Fruit fly (Drosophila melanogaster): Measurements from ENCODE around the gene CG9270.

Gene CG9270

dm6 chr2L:20907995-20908654, 25.8 kb downstream of the CG9270 start:
- TF ChIP-seq woc (GFP tag; optimal IDR thresholded peaks at IDR 0.05) (no peak), HLH106 (tag; optimal IDR thresholded peaks at IDR 0.05) (no peak), CrebA (GFP tag; optimal IDR thresholded peaks at IDR 0.05; ENCODE audit: borderline replicate concordance) (no peak), Dfd (GFP tag; optimal IDR thresholded peaks at IDR 0.05) (no peak), CG32264 (GFP tag; optimal IDR thresholded peaks at IDR 0.05) (no peak), Myc (optimal IDR thresholded peaks at IDR 0.05) (no peak), OdsH (GFP tag; optimal IDR thresholded peaks at IDR 0.05) (no peak), tai (GFP tag; optimal IDR thresholded peaks at IDR 0.05) (no peak), fru (GFP tag; optimal IDR thresholded peaks at IDR 0.05) (no peak), Abd-B (GFP tag; optimal IDR thresholded peaks at IDR 0.05) (no peak), Mio (GFP tag; optimal IDR thresholded peaks at IDR 0.05) (no peak), foxo (GFP tag; optimal IDR thresholded peaks at IDR 0.05) (no peak), Sp1 (GFP tag; optimal IDR thresholded peaks at IDR 0.05) (no peak), Hnf4 (GFP tag; optimal IDR thresholded peaks at IDR 0.05) (no peak), dsf (GFP tag; optimal IDR thresholded peaks at IDR 0.05; ENCODE audit: borderline replicate concordance) (no peak), psq (GFP tag; optimal IDR thresholded peaks at IDR 0.05) (no peak), dmrt93B (GFP tag; optimal IDR thresholded peaks at IDR 0.05) (no peak), jim (GFP tag; optimal IDR thresholded peaks at IDR 0.05) (no peak)

DNA sequence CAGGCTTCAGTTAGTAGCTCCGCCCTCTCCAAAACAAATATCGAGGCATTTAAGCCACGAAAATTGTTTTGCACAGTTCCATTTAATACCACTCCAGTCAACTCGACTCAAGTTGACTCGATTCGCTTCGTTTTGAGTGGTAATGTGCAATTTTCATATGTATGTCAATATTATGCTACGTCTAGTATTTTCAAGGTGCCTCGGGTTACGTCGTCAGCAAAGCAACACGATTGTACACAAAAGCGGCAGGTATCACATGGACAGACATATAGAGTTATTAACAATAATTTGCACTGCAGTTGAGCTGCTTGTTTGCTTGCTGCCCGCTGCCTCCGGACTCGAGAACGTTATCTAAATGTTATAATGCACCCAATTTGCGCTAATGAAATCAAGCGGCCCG, 28.9 kb downstream of the CG9270 start:
- TF ChIP-seq Mio (GFP tag; optimal IDR thresholded peaks at IDR 0.05) (no peak), OdsH (GFP tag; optimal IDR thresholded peaks at IDR 0.05) (no peak), Dif (GFP tag; optimal IDR thresholded peaks at IDR 0.05; ENCODE audit: partially characterized antibody) (no peak), pan (optimal IDR thresholded peaks at IDR 0.05) (no peak), dmrt93B (GFP tag; optimal IDR thresholded peaks at IDR 0.05) (no peak), Dfd (GFP tag; optimal IDR thresholded peaks at IDR 0.05) (no peak), psq (GFP tag; optimal IDR thresholded peaks at IDR 0.05) (no peak), woc (GFP tag; optimal IDR thresholded peaks at IDR 0.05) (no peak), CG32264 (GFP tag; optimal IDR thresholded peaks at IDR 0.05) (no peak), CrebA (GFP tag; optimal IDR thresholded peaks at IDR 0.05; ENCODE audit: borderline replicate concordance) (no peak), N (GFP tag; optimal IDR thresholded peaks at IDR 0.05) (no peak), Jra (GFP tag; optimal IDR thresholded peaks at IDR 0.05) (no peak), HLH106 (tag; optimal IDR thresholded peaks at IDR 0.05) (no peak), fru (GFP tag; optimal IDR thresholded peaks at IDR 0.05) (no peak), tai (GFP tag; optimal IDR thresholded peaks at IDR 0.05) (no peak), Abd-B (GFP tag; optimal IDR thresholded peaks at IDR 0.05) (no peak), lola (GFP tag; optimal IDR thresholded peaks at IDR 0.05) (no peak), ey (GFP tag; optimal IDR thresholded peaks at IDR 0.05) (no peak), Sp1 (GFP tag; optimal IDR thresholded peaks at IDR 0.05) (no peak)

- TF ChIP-seq woc (GFP tag; optimal IDR thresholded peaks at IDR 0.05) (no peak), Mio (GFP tag; optimal IDR thresholded peaks at IDR 0.05) (no peak), dmrt93B (GFP tag; optimal IDR thresholded peaks at IDR 0.05) (no peak), usp (GFP tag; optimal IDR thresholded peaks at IDR 0.05) (no peak), Hnf4 (GFP tag; optimal IDR thresholded peaks at IDR 0.05) (no peak), OdsH (GFP tag; optimal IDR thresholded peaks at IDR 0.05) (no peak), sage (GFP tag; optimal IDR thresholded peaks at IDR 0.05) (no peak), CG32264 (GFP tag; optimal IDR thresholded peaks at IDR 0.05) (no peak), Vsx2 (GFP tag; optimal IDR thresholded peaks at IDR 0.05; ENCODE audit: partially characterized antibody) (no peak), CG9705 (GFP tag; optimal IDR thresholded peaks at IDR 0.05) (no peak), lola (GFP tag; optimal IDR thresholded peaks at IDR 0.05) (no peak), foxo (GFP tag; optimal IDR thresholded peaks at IDR 0.05) (no peak), dl (GFP tag; optimal IDR thresholded peaks at IDR 0.05; ENCODE audit: insufficient read depth in 1 of 2, partially characterized antibody in 2 of 2) (no peak), HLH106 (tag; optimal IDR thresholded peaks at IDR 0.05) (no peak), Dfd (GFP tag; optimal IDR thresholded peaks at IDR 0.05) (no peak), brk (GFP tag; optimal IDR thresholded peaks at IDR 0.05) (no peak), ey (GFP tag; optimal IDR thresholded peaks at IDR 0.05) (no peak), br (GFP tag; optimal IDR thresholded peaks at IDR 0.05) (no peak)
Measured at dm6 chr2L:20904327-20904726, 29.6 kb downstream of the CG9270 start.

- no peak for TF ChIP-seq Hnf4 (GFP tag; optimal IDR thresholded peaks at IDR 0.05)
- TF ChIP-seq dmrt93B (GFP tag; optimal IDR thresholded peaks at IDR 0.05) = no peak
- TF ChIP-seq dsf (GFP tag; optimal IDR thresholded peaks at IDR 0.05; ENCODE audit: borderline replicate concordance) = no peak
- TF ChIP-seq GATAd (GFP tag; optimal IDR thresholded peaks at IDR 0.05) = no peak
Measured at dm6 chr2L:20898478-20899075, 35.3 kb downstream of the CG9270 start.

Measured in whole organism, wandering third instar larva.